Fruit fly (Drosophila melanogaster): ENCODE results near the gene Scsalpha1.

Gene Scsalpha1

dm6 chr3L:3786344-3787076 lies 27.5 kb upstream of the Scsalpha1 start (continued):
- peak; percentile 28 for TF ChIP-seq CG13775 (GFP tag; optimal IDR thresholded peaks at IDR 0.05)
- peak; percentile 3 for TF ChIP-seq cwo (GFP tag; optimal IDR thresholded peaks at IDR 0.05)
- TF ChIP-seq ewg (GFP tag; optimal IDR thresholded peaks at IDR 0.05): peak; percentile 26
- peak; percentile 35 for TF ChIP-seq gcm (GFP tag; optimal IDR thresholded peaks at IDR 0.05)
- peak; percentile 50 for TF ChIP-seq CG17829 (tag; optimal IDR thresholded peaks at IDR 0.05)
- TF ChIP-seq twi (tag; optimal IDR thresholded peaks at IDR 0.05): no peak
- no peak for TF ChIP-seq Dp (GFP tag; optimal IDR thresholded peaks at IDR 0.05)
- TF ChIP-seq Fer3 (tag; optimal IDR thresholded peaks at IDR 0.05): peak; percentile 47
- TF ChIP-seq org-1 (GFP tag; optimal IDR thresholded peaks at IDR 0.05): peak; percentile 13
- peak; percentile 74 for TF ChIP-seq Ptx1 (GFP tag; IDR thresholded peaks at IDR 0.05)
- peak; percentile 13 for TF ChIP-seq CG10267 (tag; optimal IDR thresholded peaks at IDR 0.05)
- 0 out of 2 replicates have a peak, but pooled peaks have one; percentile 31 for TF ChIP-seq CG3847 (GFP tag; IDR thresholded peaks at IDR 0.05)
- TF ChIP-seq lbe (GFP tag; optimal IDR thresholded peaks at IDR 0.05): no peak

- TF ChIP-seq sd (tag; optimal IDR thresholded peaks at IDR 0.05): peak; percentile 79
- TF ChIP-seq gro (GFP tag; optimal IDR thresholded peaks at IDR 0.05): no peak
- no peak for TF ChIP-seq Hr39 (optimal IDR thresholded peaks at IDR 0.05)
- no peak for TF ChIP-seq HLHmδ (GFP tag; optimal IDR thresholded peaks at IDR 0.05)
- no peak for TF ChIP-seq crc (GFP tag; optimal IDR thresholded peaks at IDR 0.05)
- no peak for TF ChIP-seq ewg (GFP tag; optimal IDR thresholded peaks at IDR 0.05)
- TF ChIP-seq CG2199 (GFP tag; IDR thresholded peaks at IDR 0.05): no peak
- TF ChIP-seq Lim3 (GFP tag; IDR thresholded peaks at IDR 0.05): no peak
- TF ChIP-seq Awh (GFP tag; IDR thresholded peaks at IDR 0.05): 0 out of 2 replicates have a peak, but pooled peaks have one; percentile 5
- TF ChIP-seq cas (GFP tag; IDR thresholded peaks at IDR 0.05): no peak
- TF ChIP-seq HmgD (GFP tag; optimal IDR thresholded peaks at IDR 0.05): no peak
- no peak for TF ChIP-seq Rx (GFP tag; IDR thresholded peaks at IDR 0.05)
- TF ChIP-seq nerfin-1 (tag; optimal IDR thresholded peaks at IDR 0.05): peak; percentile 89
- TF ChIP-seq h (optimal IDR thresholded peaks at IDR 0.05): no peak
- no peak for TF ChIP-seq CoRest (tag; optimal IDR thresholded peaks at IDR 0.05)
- no peak for TF ChIP-seq slbo (GFP tag; IDR thresholded peaks at IDR 0.05)
- TF ChIP-seq CG17328 (GFP tag; IDR thresholded peaks at IDR 0.05): no peak
- TF ChIP-seq wor (GFP tag; IDR thresholded peaks at IDR 0.05): 0 out of 2 replicates have a peak, but pooled peaks have one; percentile 6
- no peak for TF ChIP-seq CG12391 (tag; optimal IDR thresholded peaks at IDR 0.05)
- peak; percentile 45 for TF ChIP-seq kni (GFP tag; optimal IDR thresholded peaks at IDR 0.05)
- no peak for TF ChIP-seq repo (GFP tag; optimal IDR thresholded peaks at IDR 0.05)
- TF ChIP-seq chn (GFP tag; optimal IDR thresholded peaks at IDR 0.05): no peak
- TF ChIP-seq CG10267 (tag; optimal IDR thresholded peaks at IDR 0.05): no peak
- TF ChIP-seq Trl (optimal IDR thresholded peaks at IDR 0.05): peak; percentile 33 to 36
- no peak for TF ChIP-seq Trl (GFP tag; optimal IDR thresholded peaks at IDR 0.05)
- no peak for TF ChIP-seq ash1 (GFP tag; optimal IDR thresholded peaks at IDR 0.05)
- no peak for TF ChIP-seq ci (GFP tag; IDR thresholded peaks at IDR 0.05)
- TF ChIP-seq Mrtf (GFP tag; IDR thresholded peaks at IDR 0.05): 0 out of 3 replicates have a peak, but pooled peaks have one; percentile 2
- no peak for TF ChIP-seq CG10959 (GFP tag; IDR thresholded peaks at IDR 0.05)
- TF ChIP-seq CG11560 (tag; IDR thresholded peaks at IDR 0.05): no peak
- no peak for TF ChIP-seq CG33557 (GFP tag; optimal IDR thresholded peaks at IDR 0.05)
- no peak for TF ChIP-seq CG14050 (GFP tag; IDR thresholded peaks at IDR 0.05)
- TF ChIP-seq CG6854 (GFP tag; optimal IDR thresholded peaks at IDR 0.05): no peak
- TF ChIP-seq pros (GFP tag; optimal IDR thresholded peaks at IDR 0.05): no peak
- TF ChIP-seq CG16815 (GFP tag; optimal IDR thresholded peaks at IDR 0.05): no peak
- no peak for TF ChIP-seq CG12236 (GFP tag; optimal IDR thresholded peaks at IDR 0.05)
- no peak for TF ChIP-seq sens (GFP tag)
- no peak for TF ChIP-seq MESR4 (GFP tag; optimal IDR thresholded peaks at IDR 0.05)
- no peak for TF ChIP-seq CG3407 (GFP tag; optimal IDR thresholded peaks at IDR 0.05)
- no peak for TF ChIP-seq gce (GFP tag; IDR thresholded peaks at IDR 0.05)
These were observed 27.0 kb upstream of the Scsalpha1 start for dm6 chr3L:3787077-3787433.

Measured in whole organism, embryonic.